Fruit fly (Drosophila melanogaster): ENCODE data around the gene Axs.

Axs gene

dm6 chrX:16670262-16670661 lies 13.4 kb downstream of the Axs start (continued):
- TF ChIP-seq CG17612 (GFP tag; IDR thresholded peaks at IDR 0.05) = no peak
- no peak for TF ChIP-seq CG9817 (tag; optimal IDR thresholded peaks at IDR 0.05)
- peak; percentile 7 for TF ChIP-seq CG2678 (tag; optimal IDR thresholded peaks at IDR 0.05)
- peak; percentile 38 for TF ChIP-seq Sox100B (GFP tag; optimal IDR thresholded peaks at IDR 0.05)
- peak; percentile 29 for TF ChIP-seq phol (tag; optimal IDR thresholded peaks at IDR 0.05)
- peak; percentile 31; the same call in 1 of the 3 replicates for TF ChIP-seq zfh1 (GFP tag; IDR thresholded peaks at IDR 0.05)
- TF ChIP-seq dmrt99B (tag; optimal IDR thresholded peaks at IDR 0.05) = peak; percentile 52
- TF ChIP-seq Xrp1 (GFP tag; IDR thresholded peaks at IDR 0.05) = no peak

- TF ChIP-seq D (optimal IDR thresholded peaks at IDR 0.05) = no peak
- no peak for TF ChIP-seq D (GFP tag; optimal IDR thresholded peaks at IDR 0.05)
- no peak for TF ChIP-seq CG18011 (GFP tag; optimal IDR thresholded peaks at IDR 0.05)
- no peak for TF ChIP-seq chn (GFP tag; optimal IDR thresholded peaks at IDR 0.05)
- no peak for TF ChIP-seq BEAF-32 (GFP tag; optimal IDR thresholded peaks at IDR 0.05)
- peak; percentile 58; the same call in 1 of the 2 replicates for TF ChIP-seq aop (GFP tag; IDR thresholded peaks at IDR 0.05)
These were observed 13.8 kb downstream of the Axs start for dm6 chrX:16669849-16670248.

dm6 chrX:16664405-16665064 lies 19.2 kb downstream of the Axs start, which contains the start of gene CG15865:
Gene CG15865 (minus strand): TSS chrX:16664455.
- peak; percentile 79 for TF ChIP-seq Ets65A (GFP tag)
- TF ChIP-seq tgo (GFP tag; IDR thresholded peaks at IDR 0.05) = no peak
- TF ChIP-seq exex (tag; optimal IDR thresholded peaks at IDR 0.05) = peak; percentile 0
- no peak for TF ChIP-seq Dbx (GFP tag; IDR thresholded peaks at IDR 0.05)
- peak; percentile 28 for TF ChIP-seq Med (GFP tag)
- TF ChIP-seq CG6854 (GFP tag; optimal IDR thresholded peaks at IDR 0.05) = no peak
- TF ChIP-seq Xrp1 (GFP tag; IDR thresholded peaks at IDR 0.05) = no peak
- TF ChIP-seq CG1647 (GFP tag; optimal IDR thresholded peaks at IDR 0.05) = no peak
- peak; percentile 64 for TF ChIP-seq sens (GFP tag)
- no peak for TF ChIP-seq CG10321 (GFP tag; IDR thresholded peaks at IDR 0.05)
- TF ChIP-seq sug (tag; optimal IDR thresholded peaks at IDR 0.05) = no peak
- no peak for TF ChIP-seq CG2199 (GFP tag; IDR thresholded peaks at IDR 0.05)
- TF ChIP-seq sob (GFP tag; IDR thresholded peaks at IDR 0.05) = no peak

- TF ChIP-seq Hey (tag; optimal IDR thresholded peaks at IDR 0.05) = no peak
- no peak for TF ChIP-seq CG10979 (tag; optimal IDR thresholded peaks at IDR 0.05)
- no peak for TF ChIP-seq ro (GFP tag; IDR thresholded peaks at IDR 0.05)
- TF ChIP-seq dmrt11E (tag; optimal IDR thresholded peaks at IDR 0.05) = peak; percentile 22
- TF ChIP-seq CG33557 (GFP tag; optimal IDR thresholded peaks at IDR 0.05) = peak; percentile 5
- peak; percentile 53 for TF ChIP-seq CG15696 (tag; optimal IDR thresholded peaks at IDR 0.05)
- peak; percentile 53 for TF ChIP-seq sens (GFP tag)
- 0 out of 2 replicates have a peak, but pooled peaks have one; percentile 8 for TF ChIP-seq Xrp1 (GFP tag; IDR thresholded peaks at IDR 0.05)
These were observed 23.1 kb downstream of the Axs start for dm6 chrX:16660632-16661031.

- TF ChIP-seq dm (GFP tag; optimal IDR thresholded peaks at IDR 0.05) (peak; percentile 72), CG8924 (tag; optimal IDR thresholded peaks at IDR 0.05) (peak; percentile 25), CG12299 (tag; optimal IDR thresholded peaks at IDR 0.05) (peak; percentile 59), CG5245 (GFP tag; optimal IDR thresholded peaks at IDR 0.05) (no peak), CG30431 (GFP tag; optimal IDR thresholded peaks at IDR 0.05) (no peak), Stat92E (GFP tag; optimal IDR thresholded peaks at IDR 0.05) (peak in 1 of 3 experiments; percentile 11), CG13296 (GFP tag; optimal IDR thresholded peaks at IDR 0.05) (peak; percentile 45), klu (GFP tag; IDR thresholded peaks at IDR 0.05) (no peak), D19A (tag; optimal IDR thresholded peaks at IDR 0.05) (peak; percentile 42), CG8281 (tag; optimal IDR thresholded peaks at IDR 0.05) (peak; percentile 4), CG6683 (GFP tag; optimal IDR thresholded peaks at IDR 0.05) (peak; percentile 32), Blimp-1 (GFP tag; optimal IDR thresholded peaks at IDR 0.05) (peak; percentile 11), Sin3A (optimal IDR thresholded peaks at IDR 0.05) (no peak)
These were observed 27.9 kb downstream of the Axs start for dm6 chrX:16655724-16656235.

All from whole organism, embryonic.